Worm (Caenorhabditis elegans) whole organism, L1 larva: Measurements from ENCODE around the gene T05H4.11.

Experiments
- ama-1 ChIP-seq: fragments of 150-350 bp; optimal IDR thresholded peaks from 2 replicates; lab custom pipeline; 2014
- ces-1 ChIP-seq: fragments of 150-350 bp; optimal IDR thresholded peaks from 2 replicates; lab custom pipeline; 2014; ENCODE audit warnings: missing biosample characterization, missing genetic modification reagents, missing genetic modification characterization
- lin-39 ChIP-seq: fragments of 150-350 bp; optimal IDR thresholded peaks from 2 replicates; lab custom pipeline; 2014; ENCODE audit warnings: missing biosample characterization, missing genetic modification reagents, missing genetic modification characterization
- unc-62 ChIP-seq: fragments of 150-350 bp; optimal IDR thresholded peaks from 2 replicates; lab custom pipeline; 2014; ENCODE audit warnings: missing biosample characterization, missing genetic modification reagents, missing genetic modification characterization

ce11 chrV:6427433-6427832 lies 1.4 kb upstream of the T05H4.11 start:
- TF ChIP-seq unc-62 (GFP tag; lab: Kevin White, UChicago) (no peak), lin-39 (tag; lab: Kevin White, UChicago) (no peak), ama-1 (lab: Kevin White, UChicago) (no peak), ces-1 (no peak)
